Worm (Caenorhabditis elegans) whole organism, L1 larva: ENCODE data around the gene C14C11.2.
A peak's percentile ranks its signal among the peaks of the same experiment; 100 is the strongest.
"Not testable (repeated sequence)": the region's sequence is repeated elsewhere in the genome, so short reads cannot be mapped to it uniquely, and the experiment has no call there.

Experiments used
- C16A3.4 ChIP-seq: fragments of 150-350 bp; optimal IDR thresholded peaks from 2 replicates; lab custom pipeline; 2014; ENCODE audit warnings: missing biosample characterization, missing genetic modification characterization
- Y116A8C.19 ChIP-seq: sonication (generic microtip); optimal IDR thresholded peaks from 2 replicates; lab custom pipeline; 2016; ENCODE audit warnings: missing compliant biosample characterization, missing genetic modification characterization, borderline replicate concordance
- aly-2 ChIP-seq: fragments of 150-350 bp; optimal IDR thresholded peaks from 2 replicates; lab custom pipeline; 2014; ENCODE audit warnings: missing biosample characterization, missing genetic modification characterization
- ceh-63 ChIP-seq: fragments of 200-800 bp; sonication (Bioruptor generic); optimal IDR thresholded peaks from 2 replicates; lab custom pipeline; 2018; ENCODE audit warnings: mild to moderate bottlenecking, missing genetic modification characterization, missing compliant biosample characterization
- ceh-90 ChIP-seq: sonication (generic microtip); optimal IDR thresholded peaks from 2 replicates; lab custom pipeline; 2016; ENCODE audit warnings: missing genetic modification characterization, missing compliant biosample characterization
- ces-1 ChIP-seq: fragments of 150-350 bp; optimal IDR thresholded peaks from 2 replicates; lab custom pipeline; 2014; ENCODE audit warnings: missing biosample characterization, missing genetic modification reagents, missing genetic modification characterization
- efl-1 ChIP-seq, 4 experiments: fragments of 150-350 bp; optimal IDR thresholded peaks in 3 of 4; peaks in 1 of 4; 1 replicate in 1 of 4; 2 replicates in 3 of 4; lab custom pipeline; 2014; ENCODE audit warnings: missing biosample characterization in 2 of 4, missing genetic modification characterization in 2 of 4, missing genetic modification reagents in 2 of 4
- efl-3 ChIP-seq: fragments of 200-800 bp; sonication (Bioruptor generic); optimal IDR thresholded peaks from 2 replicates; lab custom pipeline; 2018; ENCODE audit warnings: mild to moderate bottlenecking, missing genetic modification characterization, missing compliant biosample characterization
- egl-27 ChIP-seq, 2 experiments: fragments of 150-350 bp in 1 of 2; sonication (generic microtip); optimal IDR thresholded peaks; 3 replicates each; lab custom pipeline; 2017 to 2018; ENCODE audit warnings: missing biosample characterization in 2 of 2, missing genetic modification characterization in 2 of 2, missing genetic modification reagents in 2 of 2
- elt-2 ChIP-seq: sonication (generic microtip); optimal IDR thresholded peaks from 2 replicates; lab custom pipeline; 2016; ENCODE audit warnings: missing genetic modification characterization, mild to moderate bottlenecking, inconsistent platforms, missing compliant biosample characterization, missing genetic modification reagents
- fkh-10 ChIP-seq: sonication (generic microtip); optimal IDR thresholded peaks from 2 replicates; lab custom pipeline; 2017; ENCODE audit warnings: missing biosample characterization, missing genetic modification reagents, missing genetic modification characterization
- fkh-8 ChIP-seq: sonication (generic microtip); optimal IDR thresholded peaks from 2 replicates; lab custom pipeline; 2016; ENCODE audit warnings: mild to moderate bottlenecking, missing genetic modification characterization, missing compliant biosample characterization
- grh-1 ChIP-seq: fragments of 200-800 bp; sonication (Bioruptor generic); IDR thresholded peaks from 2 replicates; pipeline ENCODE4 v1.3.6; 2022; ENCODE audit warnings: missing genetic modification reagents, missing genetic modification characterization, missing compliant biosample characterization
- hlh-4 ChIP-seq: sonication (generic microtip); optimal IDR thresholded peaks from 2 replicates; lab custom pipeline; 2016; ENCODE audit warnings: mild to moderate bottlenecking, missing genetic modification characterization, missing compliant biosample characterization
- lin-13 ChIP-seq: fragments of 150-350 bp; optimal IDR thresholded peaks from 2 replicates; lab custom pipeline; 2014; ENCODE audit warnings: missing biosample characterization, missing genetic modification reagents, missing genetic modification characterization
- lin-35 ChIP-seq, 2 experiments: fragments of 150-350 bp; optimal IDR thresholded peaks; 2 replicates each; lab custom pipeline; 2014; ENCODE audit warnings: missing biosample characterization in 2 of 2, missing genetic modification characterization in 2 of 2, missing genetic modification reagents in 2 of 2
- mab-9 ChIP-seq: fragments of 200-800 bp; sonication (Bioruptor generic); IDR thresholded peaks from 2 replicates; pipeline ENCODE4 v1.3.6; 2022; ENCODE audit warnings: missing genetic modification reagents, missing genetic modification characterization, missing compliant biosample characterization
- mdl-1 ChIP-seq, 2 experiments: fragments of 150-350 bp; optimal IDR thresholded peaks; 2 replicates each; lab custom pipeline; 2014 to 2017; ENCODE audit warnings: missing biosample characterization in 2 of 2, missing genetic modification characterization in 2 of 2, inconsistent platforms in 1 of 2
- nhr-47 ChIP-seq: sonication (generic microtip); optimal IDR thresholded peaks from 2 replicates; lab custom pipeline; 2016; ENCODE audit warnings: mild to moderate bottlenecking, missing genetic modification characterization, moderate library complexity, missing compliant biosample characterization
- nhr-71 ChIP-seq: sonication (generic microtip); optimal IDR thresholded peaks from 2 replicates; lab custom pipeline; 2016; ENCODE audit warnings: mild to moderate bottlenecking, missing genetic modification characterization, moderate library complexity, missing compliant biosample characterization
- nhr-85 ChIP-seq: sonication (generic microtip); peaks from one replicate; lab custom pipeline; 2016; ENCODE audit warnings: missing genetic modification characterization, inconsistent platforms, missing compliant biosample characterization
- nhr-90 ChIP-seq: sonication (generic microtip); optimal IDR thresholded peaks from 2 replicates; lab custom pipeline; 2016; ENCODE audit warnings: mild to moderate bottlenecking, missing genetic modification characterization, missing compliant biosample characterization; ENCODE audit not compliant: poor library complexity
- pag-3 ChIP-seq: sonication (generic microtip); optimal IDR thresholded peaks from 2 replicates; lab custom pipeline; 2017; ENCODE audit warnings: missing genetic modification characterization, mild to moderate bottlenecking, missing compliant biosample characterization, antibody characterized with exemption, borderline replicate concordance; ENCODE audit not compliant: insufficient read depth
- snpc-4 ChIP-seq: fragments of 150-350 bp; optimal IDR thresholded peaks from 2 replicates; lab custom pipeline; 2014; ENCODE audit warnings: missing biosample characterization, missing genetic modification characterization
- snu-23 ChIP-seq: sonication (generic microtip); optimal IDR thresholded peaks from 2 replicates; lab custom pipeline; 2016; ENCODE audit warnings: missing genetic modification characterization, missing compliant biosample characterization
- sox-4 ChIP-seq: sonication (generic microtip); optimal IDR thresholded peaks from 2 replicates; lab custom pipeline; 2016; ENCODE audit warnings: missing genetic modification characterization, missing compliant biosample characterization
- swsn-7 ChIP-seq: sonication (generic microtip); optimal IDR thresholded peaks from 2 replicates; lab custom pipeline; 2016; ENCODE audit warnings: missing genetic modification characterization, missing compliant biosample characterization
- tbx-2 ChIP-seq: sonication (generic microtip); optimal IDR thresholded peaks from 2 replicates; lab custom pipeline; 2016; ENCODE audit warnings: missing genetic modification characterization, missing compliant biosample characterization
- tlp-1 ChIP-seq: fragments of 150-350 bp; optimal IDR thresholded peaks from 2 replicates; lab custom pipeline; 2014; ENCODE audit warnings: missing biosample characterization, missing genetic modification characterization
- unc-130 ChIP-seq: fragments of 150-350 bp; optimal IDR thresholded peaks from 2 replicates; lab custom pipeline; 2017; ENCODE audit warnings: missing biosample characterization, missing genetic modification characterization, inconsistent platforms
- zip-4 ChIP-seq: fragments of 200-800 bp; sonication (Bioruptor generic); optimal IDR thresholded peaks from 2 replicates; lab custom pipeline; 2018; ENCODE audit warnings: mild to moderate bottlenecking, missing genetic modification characterization, moderate library complexity, missing compliant biosample characterization

C14C11.2 gene

ce11 chrV:5653990-5654499, 6.9 kb upstream of the C14C11.2 start, which contains the start of gene hex-2:
Gene hex-2 (plus strand): TSS chrV:5654449.
- TF ChIP-seq nhr-85 (tag; lab: Kevin White, UChicago): no peak
- no peak for TF ChIP-seq efl-1 (optimal IDR thresholded peaks at IDR 0.05; lab: Kevin White, UChicago)
- peak in 1 of 2 experiments; percentile 51 for TF ChIP-seq efl-1 (GFP tag; optimal IDR thresholded peaks at IDR 0.05 in 1 of 2; lab: Kevin White, UChicago)
- no peak for TF ChIP-seq sox-4 (tag; lab: Kevin White, UChicago)
- peak; percentile 11 for TF ChIP-seq elt-2 (tag; lab: Kevin White, UChicago)
- no peak for TF ChIP-seq fkh-8 (tag; lab: Kevin White, UChicago)
- no peak for TF ChIP-seq unc-130
- no peak for TF ChIP-seq hlh-4
- no peak for TF ChIP-seq nhr-71

- TF ChIP-seq C16A3.4 (tag; lab: Kevin White, UChicago); mab-9 (GFP tag; lab: Robert Waterston, UW); grh-1: not testable (repeated sequence)
These were observed 2.4 kb downstream of the C14C11.2 start, which contains the start of gene C14C11.1 for ce11 chrV:5663317-5663716. Gene C14C11.1 (plus strand): TSS chrV:5663617.

ce11 chrV:5666036-5666729, 5.2 kb downstream of the C14C11.2 start, which contains the start of gene C14C11.7:
Gene C14C11.7 (minus strand): TSS chrV:5666086.
- TF ChIP-seq mab-9 (GFP tag; lab: Robert Waterston, UW): no peak
- TF ChIP-seq ceh-90: no peak
- no peak for TF ChIP-seq tlp-1 (tag; lab: Kevin White, UChicago)
- TF ChIP-seq fkh-8 (tag; lab: Kevin White, UChicago): no peak
- no peak for TF ChIP-seq zip-4 (GFP tag; lab: Kevin White, UChicago)

ce11 chrV:5667337-5667736, 6.4 kb downstream of the C14C11.2 start:
- 0 out of 2 replicates have a peak, but pooled peaks have one; percentile 17 for TF ChIP-seq grh-1
- peak; percentile 68 for TF ChIP-seq nhr-85 (tag; lab: Kevin White, UChicago)
- peak; percentile 59 for TF ChIP-seq nhr-90
- peak; percentile 36 for TF ChIP-seq nhr-47 (tag; lab: Kevin White, UChicago)
- TF ChIP-seq efl-1 (optimal IDR thresholded peaks at IDR 0.05; lab: Kevin White, UChicago): no peak
- TF ChIP-seq efl-1 (GFP tag; optimal IDR thresholded peaks at IDR 0.05 in 1 of 2; lab: Kevin White, UChicago): peak in 1 of 2 experiments; percentile 92
- no peak for TF ChIP-seq snu-23
- peak in 1 of 2 experiments; percentile 3 for TF ChIP-seq lin-35 (GFP tag; optimal IDR thresholded peaks at IDR 0.05; lab: Kevin White, UChicago)
- no peak for TF ChIP-seq lin-13 (GFP tag; lab: Kevin White, UChicago)

- TF ChIP-seq aly-2: no peak
- no peak for TF ChIP-seq egl-27 (tag; optimal IDR thresholded peaks at IDR 0.05; lab: Kevin White, UChicago)
- TF ChIP-seq snpc-4 (tag; lab: Kevin White, UChicago): no peak
- no peak for TF ChIP-seq nhr-47 (tag; lab: Kevin White, UChicago)
- TF ChIP-seq efl-3 (GFP tag; lab: Kevin White, UChicago): no peak
- TF ChIP-seq ceh-63: no peak
- TF ChIP-seq tbx-2 (tag; lab: Kevin White, UChicago): no peak
- no peak for TF ChIP-seq mdl-1 (tag; optimal IDR thresholded peaks at IDR 0.05; lab: Kevin White, UChicago)
- no peak for TF ChIP-seq swsn-7 (tag; lab: Kevin White, UChicago)
- TF ChIP-seq ces-1 (GFP tag; lab: Kevin White, UChicago): no peak
- TF ChIP-seq lin-13 (GFP tag; lab: Kevin White, UChicago): no peak
- TF ChIP-seq pag-3: no peak
- no peak for TF ChIP-seq Y116A8C.19
- no peak for TF ChIP-seq fkh-10 (GFP tag; lab: Kevin White, UChicago)
- TF ChIP-seq sox-4 (tag; lab: Kevin White, UChicago): no peak
These were observed 8.0 kb downstream of the C14C11.2 start for ce11 chrV:5668968-5669367.
